Fruit fly (Drosophila melanogaster) whole organism, wandering third instar larva: Measurements from ENCODE around the gene Stip1.

ENCODE experiments used
- Abd-B ChIP-seq: fragments of >200 bp; optimal IDR thresholded peaks from 2 replicates; lab custom pipeline; 2017; ENCODE audit warnings: missing biosample characterization, missing genetic modification characterization
- CG32264 ChIP-seq: fragments of 200-800 bp; sonication (Bioruptor generic); optimal IDR thresholded peaks from 2 replicates; lab custom pipeline; 2016; ENCODE audit warnings: missing biosample characterization, missing genetic modification characterization
- Dfd ChIP-seq: fragments of >200 bp; optimal IDR thresholded peaks from 2 replicates; lab custom pipeline; 2017; ENCODE audit warnings: missing biosample characterization, missing genetic modification characterization
- Hnf4 ChIP-seq: fragments of 200-800 bp; sonication (Bioruptor generic); optimal IDR thresholded peaks from 2 replicates; lab custom pipeline; 2016; ENCODE audit warnings: missing biosample characterization, mild to moderate bottlenecking, missing genetic modification characterization
- Myc ChIP-seq: fragments of >200 bp; optimal IDR thresholded peaks from 2 replicates; lab custom pipeline; 2017
- OdsH ChIP-seq: fragments of 200-800 bp; sonication (Bioruptor generic); optimal IDR thresholded peaks from 2 replicates; lab custom pipeline; 2016; ENCODE audit warnings: missing biosample characterization, mild to moderate bottlenecking, missing genetic modification characterization
- h ChIP-seq: fragments of 200-800 bp; sonication (Bioruptor generic); optimal IDR thresholded peaks from 3 replicates; lab custom pipeline; 2016; ENCODE audit warnings: missing biosample characterization, mild to moderate bottlenecking, missing genetic modification characterization
- lola ChIP-seq: fragments of >200 bp; optimal IDR thresholded peaks from 2 replicates; lab custom pipeline; 2017; ENCODE audit warnings: missing biosample characterization, missing genetic modification characterization
- psq ChIP-seq: fragments of 200-800 bp; sonication (Bioruptor generic); optimal IDR thresholded peaks from 3 replicates; lab custom pipeline; 2017; ENCODE audit warnings: missing biosample characterization, mild to moderate bottlenecking, missing genetic modification characterization, moderate library complexity
- sage ChIP-seq: fragments of 200-800 bp; sonication (Bioruptor generic); optimal IDR thresholded peaks from 2 replicates; lab custom pipeline; 2016; ENCODE audit warnings: missing biosample characterization, mild to moderate bottlenecking, missing genetic modification characterization
- tai ChIP-seq: sonication (Bioruptor generic); optimal IDR thresholded peaks from 2 replicates; lab custom pipeline; 2016; ENCODE audit warnings: missing biosample characterization, missing genetic modification characterization
- usp ChIP-seq: fragments of >200 bp; optimal IDR thresholded peaks from 2 replicates; lab custom pipeline; 2017; ENCODE audit warnings: missing biosample characterization, missing genetic modification characterization

dm6 chr2L:268788-269187, 26.1 kb upstream of the Stip1 start, which contains the start of gene CG3345:
- TF ChIP-seq CG32264 (GFP tag; lab: Kevin White, UChicago) (no peak), OdsH (GFP tag; lab: Kevin White, UChicago) (no peak), Myc (lab: Kevin White, UChicago) (no peak), h (GFP tag; lab: Kevin White, UChicago) (no peak), tai (GFP tag; lab: Kevin White, UChicago) (no peak), psq (GFP tag; lab: Kevin White, UChicago) (no peak), usp (no peak), lola (GFP tag; lab: Kevin White, UChicago) (no peak), Dfd (GFP tag; lab: Kevin White, UChicago) (no peak), Hnf4 (GFP tag; lab: Kevin White, UChicago) (no peak), Abd-B (GFP tag; lab: Kevin White, UChicago) (no peak), sage (GFP tag; lab: Kevin White, UChicago) (no peak)
